Fruit fly (Drosophila melanogaster) Kc167 (cell line): ENCODE results near the gene CG15894.

Experiments
- Myc ChIP-seq: fragments of >200 bp; optimal IDR thresholded peaks from 2 replicates; lab custom pipeline; 2017; ENCODE audit warnings: missing external identifiers
- Sin3A ChIP-seq: fragments of >200 bp; optimal IDR thresholded peaks from 2 replicates; lab custom pipeline; 2018; ENCODE audit warnings: missing external identifiers
- h ChIP-seq: fragments of >200 bp; optimal IDR thresholded peaks from 3 replicates; lab custom pipeline; 2018; ENCODE audit warnings: missing external identifiers
- insv ChIP-seq: fragments of >200 bp; optimal IDR thresholded peaks from 3 replicates; lab custom pipeline; 2018; ENCODE audit warnings: missing external identifiers
- psq ChIP-seq: fragments of >200 bp; optimal IDR thresholded peaks from 2 replicates; lab custom pipeline; 2017; ENCODE audit warnings: missing external identifiers
- ttk ChIP-seq: sonication (Bioruptor generic); optimal IDR thresholded peaks from 2 replicates; lab custom pipeline; 2017; ENCODE audit warnings: missing external identifiers

The CG15894 gene

dm6 chrX:6310408-6310807, 1.4 kb downstream of the CG15894 start:
- TF ChIP-seq Myc (lab: Kevin White, UChicago) (no peak), ttk (lab: Kevin White, UChicago) (no peak), Sin3A (lab: Kevin White, UChicago) (no peak)

- no peak for TF ChIP-seq Myc (lab: Kevin White, UChicago)
- no peak for TF ChIP-seq ttk (lab: Kevin White, UChicago)
- TF ChIP-seq Sin3A (lab: Kevin White, UChicago) = no peak
- TF ChIP-seq h (lab: Kevin White, UChicago) = no peak
- TF ChIP-seq psq (lab: Kevin White, UChicago) = no peak
- TF ChIP-seq insv = no peak
Measured at dm6 chrX:6311516-6311915, 2.5 kb downstream of the CG15894 start.

dm6 chrX:6315583-6315982, 6.6 kb downstream of the CG15894 start:
- TF ChIP-seq insv (no peak), h (lab: Kevin White, UChicago) (no peak), Myc (lab: Kevin White, UChicago) (no peak), ttk (lab: Kevin White, UChicago) (no peak), psq (lab: Kevin White, UChicago) (no peak), Sin3A (lab: Kevin White, UChicago) (no peak)

- TF ChIP-seq Myc (lab: Kevin White, UChicago) (no peak), h (lab: Kevin White, UChicago) (no peak), insv (no peak), psq (lab: Kevin White, UChicago) (no peak), ttk (lab: Kevin White, UChicago) (no peak), Sin3A (lab: Kevin White, UChicago) (no peak)
Measured at dm6 chrX:6316858-6317474, 8.0 kb downstream of the CG15894 start.

dm6 chrX:6330369-6330949, 21.4 kb downstream of the CG15894 start, which contains the start of gene CG42240:
TSS of gene CG42240 (plus strand) at chrX:6330842.
- no peak for TF ChIP-seq psq (lab: Kevin White, UChicago)
- TF ChIP-seq Myc (lab: Kevin White, UChicago) = no peak
- no peak for TF ChIP-seq Sin3A (lab: Kevin White, UChicago)
- no peak for TF ChIP-seq h (lab: Kevin White, UChicago)
- no peak for TF ChIP-seq insv
- no peak for TF ChIP-seq ttk (lab: Kevin White, UChicago)

dm6 chrX:6332988-6333719, 24.1 kb downstream of the CG15894 start:
- TF ChIP-seq h (lab: Kevin White, UChicago) (no peak), insv (no peak), ttk (lab: Kevin White, UChicago) (no peak), Myc (lab: Kevin White, UChicago) (no peak), psq (lab: Kevin White, UChicago) (no peak), Sin3A (lab: Kevin White, UChicago) (no peak)

dm6 chrX:6334945-6335344, 25.9 kb downstream of the CG15894 start:
- TF ChIP-seq insv (no peak), h (lab: Kevin White, UChicago) (no peak), ttk (lab: Kevin White, UChicago) (no peak), psq (lab: Kevin White, UChicago) (no peak), Sin3A (lab: Kevin White, UChicago) (no peak), Myc (lab: Kevin White, UChicago) (no peak)

dm6 chrX:6337702-6338101, 28.7 kb downstream of the CG15894 start, which contains the start of gene CG3842:
TSS of gene CG3842 (plus strand) at chrX:6337762.
- TF ChIP-seq insv (no peak), Sin3A (lab: Kevin White, UChicago) (no peak), ttk (lab: Kevin White, UChicago) (no peak), psq (lab: Kevin White, UChicago) (no peak)

- TF ChIP-seq Sin3A (lab: Kevin White, UChicago) (no peak), h (lab: Kevin White, UChicago) (no peak), psq (lab: Kevin White, UChicago) (no peak), Myc (lab: Kevin White, UChicago) (no peak), ttk (lab: Kevin White, UChicago) (no peak), insv (no peak)
Measured at dm6 chrX:6338738-6339614, 30.0 kb downstream of the CG15894 start.

dm6 chrX:6339970-6340548, 31.0 kb downstream of the CG15894 start:
- TF ChIP-seq Myc (lab: Kevin White, UChicago) = no peak
- no peak for TF ChIP-seq psq (lab: Kevin White, UChicago)
- no peak for TF ChIP-seq insv
- no peak for TF ChIP-seq h (lab: Kevin White, UChicago)

dm6 chrX:6340593-6341068, 31.6 kb downstream of the CG15894 start:
- TF ChIP-seq Sin3A (lab: Kevin White, UChicago) (no peak), h (lab: Kevin White, UChicago) (no peak), insv (no peak), Myc (lab: Kevin White, UChicago) (no peak), psq (lab: Kevin White, UChicago) (no peak), ttk (lab: Kevin White, UChicago) (no peak)
